Worm (Caenorhabditis elegans) whole organism, L1 larva: Measurements from ENCODE around the gene K01D12.15.
"Not testable (repeated sequence)": the region's sequence is repeated elsewhere in the genome, so short reads cannot be mapped to it uniquely, and the experiment has no call there.

Experiments
- C34B4.2 ChIP-seq: sonication (generic microtip); optimal IDR thresholded peaks from 2 replicates; lab custom pipeline; 2017; ENCODE audit warnings: mild to moderate bottlenecking, missing genetic modification characterization, missing compliant biosample characterization
- ama-1 ChIP-seq: fragments of 150-350 bp; optimal IDR thresholded peaks from 2 replicates; lab custom pipeline; 2014
- blmp-1 ChIP-seq: fragments of 150-350 bp; optimal IDR thresholded peaks from 2 replicates; lab custom pipeline; 2014; ENCODE audit warnings: missing biosample characterization, missing genetic modification characterization
- ceh-63 ChIP-seq: fragments of 200-800 bp; sonication (Bioruptor generic); optimal IDR thresholded peaks from 2 replicates; lab custom pipeline; 2018; ENCODE audit warnings: mild to moderate bottlenecking, missing genetic modification characterization, missing compliant biosample characterization
- ceh-88 ChIP-seq: fragments of 200-800 bp; sonication (Bioruptor generic); IDR thresholded peaks from 2 replicates; pipeline ENCODE4 v1.3.6; 2022; ENCODE audit warnings: missing genetic modification characterization, missing compliant biosample characterization
- ces-1 ChIP-seq: fragments of 150-350 bp; optimal IDR thresholded peaks from 2 replicates; lab custom pipeline; 2014; ENCODE audit warnings: missing biosample characterization, missing genetic modification reagents, missing genetic modification characterization
- efl-1 ChIP-seq, 4 experiments: fragments of 150-350 bp; optimal IDR thresholded peaks in 3 of 4; peaks in 1 of 4; 1 replicate in 1 of 4; 2 replicates in 3 of 4; lab custom pipeline; 2014; ENCODE audit warnings: missing biosample characterization in 2 of 4, missing genetic modification characterization in 2 of 4, missing genetic modification reagents in 2 of 4
- egl-13 ChIP-seq: sonication (generic microtip); optimal IDR thresholded peaks from 2 replicates; lab custom pipeline; 2016; ENCODE audit warnings: missing genotype, missing genetic modification reagents, missing genetic modification characterization, missing compliant biosample characterization
- egl-27 ChIP-seq, 2 experiments: fragments of 150-350 bp in 1 of 2; sonication (generic microtip); optimal IDR thresholded peaks; 3 replicates each; lab custom pipeline; 2017 to 2018; ENCODE audit warnings: missing biosample characterization in 2 of 2, missing genetic modification characterization in 2 of 2, missing genetic modification reagents in 2 of 2
- elt-2 ChIP-seq: sonication (generic microtip); optimal IDR thresholded peaks from 2 replicates; lab custom pipeline; 2016; ENCODE audit warnings: missing genetic modification characterization, mild to moderate bottlenecking, inconsistent platforms, missing compliant biosample characterization, missing genetic modification reagents
- elt-3 ChIP-seq, 6 experiments: fragments of 150-350 bp in 1 of 6; sonication (generic microtip); optimal IDR thresholded peaks; 2 replicates each; lab custom pipeline; 2017 to 2018; ENCODE audit warnings: missing biosample characterization in 6 of 6, missing genetic modification characterization in 6 of 6, inconsistent platforms in 1 of 6
- fkh-4 ChIP-seq: sonication (generic microtip); optimal IDR thresholded peaks from 2 replicates; lab custom pipeline; 2016; ENCODE audit warnings: missing compliant biosample characterization, missing genetic modification characterization, borderline replicate concordance
- fkh-8 ChIP-seq: sonication (generic microtip); optimal IDR thresholded peaks from 2 replicates; lab custom pipeline; 2016; ENCODE audit warnings: mild to moderate bottlenecking, missing genetic modification characterization, missing compliant biosample characterization
- fos-1 ChIP-seq: fragments of 150-350 bp; optimal IDR thresholded peaks from 2 replicates; lab custom pipeline; 2014; ENCODE audit warnings: missing biosample characterization, missing genetic modification characterization
- irx-1 ChIP-seq: sonication (generic microtip); optimal IDR thresholded peaks from 2 replicates; lab custom pipeline; 2016; ENCODE audit warnings: missing genetic modification characterization, missing compliant biosample characterization
- jun-1 ChIP-seq: fragments of 150-350 bp; optimal IDR thresholded peaks from 2 replicates; lab custom pipeline; 2014; ENCODE audit warnings: missing biosample characterization, missing genetic modification reagents, missing genetic modification characterization
- lin-14 ChIP-seq: fragments of 200-800 bp; sonication (Bioruptor generic); optimal IDR thresholded peaks from 2 replicates; lab custom pipeline; 2018; ENCODE audit warnings: mild to moderate bottlenecking, missing genetic modification characterization, moderate library complexity, missing compliant biosample characterization
- lin-39 ChIP-seq: fragments of 150-350 bp; optimal IDR thresholded peaks from 2 replicates; lab custom pipeline; 2014; ENCODE audit warnings: missing biosample characterization, missing genetic modification reagents, missing genetic modification characterization
- lsy-2 ChIP-seq, 2 experiments: fragments of 150-350 bp; optimal IDR thresholded peaks; 2 replicates each; lab custom pipeline; 2014; ENCODE audit warnings: missing biosample characterization in 2 of 2, missing genetic modification characterization in 2 of 2
- mdl-1 ChIP-seq, 2 experiments: fragments of 150-350 bp; optimal IDR thresholded peaks; 2 replicates each; lab custom pipeline; 2014 to 2017; ENCODE audit warnings: missing biosample characterization in 2 of 2, missing genetic modification characterization in 2 of 2, inconsistent platforms in 1 of 2
- mep-1 ChIP-seq: fragments of 150-350 bp; optimal IDR thresholded peaks from 2 replicates; lab custom pipeline; 2014; ENCODE audit warnings: missing biosample characterization, missing genetic modification characterization
- nhr-28 ChIP-seq: fragments of 150-350 bp; optimal IDR thresholded peaks from 2 replicates; lab custom pipeline; 2014; ENCODE audit warnings: missing biosample characterization, missing genetic modification characterization
- nhr-47 ChIP-seq: sonication (generic microtip); optimal IDR thresholded peaks from 2 replicates; lab custom pipeline; 2016; ENCODE audit warnings: mild to moderate bottlenecking, missing genetic modification characterization, moderate library complexity, missing compliant biosample characterization
- nhr-71 ChIP-seq: sonication (generic microtip); optimal IDR thresholded peaks from 2 replicates; lab custom pipeline; 2016; ENCODE audit warnings: mild to moderate bottlenecking, missing genetic modification characterization, moderate library complexity, missing compliant biosample characterization
- nhr-76 ChIP-seq: sonication (generic microtip); optimal IDR thresholded peaks from 2 replicates; lab custom pipeline; 2017; ENCODE audit warnings: missing biosample characterization, missing genetic modification characterization
- nhr-84 ChIP-seq: sonication (generic microtip); optimal IDR thresholded peaks from 2 replicates; lab custom pipeline; 2017; ENCODE audit warnings: missing biosample characterization, missing genetic modification characterization
- nhr-85 ChIP-seq: sonication (generic microtip); peaks from one replicate; lab custom pipeline; 2016; ENCODE audit warnings: missing genetic modification characterization, inconsistent platforms, missing compliant biosample characterization
- nhr-90 ChIP-seq: sonication (generic microtip); optimal IDR thresholded peaks from 2 replicates; lab custom pipeline; 2016; ENCODE audit warnings: mild to moderate bottlenecking, missing genetic modification characterization, missing compliant biosample characterization; ENCODE audit not compliant: poor library complexity
- pax-3 ChIP-seq: fragments of 200-800 bp; sonication (Bioruptor generic); optimal IDR thresholded peaks from 2 replicates; lab custom pipeline; 2018; ENCODE audit warnings: mild to moderate bottlenecking, missing genetic modification characterization, moderate library complexity, missing compliant biosample characterization
- pqm-1 ChIP-seq: sonication (generic microtip); optimal IDR thresholded peaks from 3 replicates; lab custom pipeline; 2017; ENCODE audit warnings: missing biosample characterization, missing genetic modification characterization
- rnt-1 ChIP-seq: sonication (generic microtip); optimal IDR thresholded peaks from 2 replicates; lab custom pipeline; 2016; ENCODE audit warnings: mild to moderate bottlenecking, missing genetic modification characterization, moderate library complexity, missing compliant biosample characterization
- snu-23 ChIP-seq: sonication (generic microtip); optimal IDR thresholded peaks from 2 replicates; lab custom pipeline; 2016; ENCODE audit warnings: missing genetic modification characterization, missing compliant biosample characterization
- sox-4 ChIP-seq: sonication (generic microtip); optimal IDR thresholded peaks from 2 replicates; lab custom pipeline; 2016; ENCODE audit warnings: missing genetic modification characterization, missing compliant biosample characterization
- swsn-7 ChIP-seq: sonication (generic microtip); optimal IDR thresholded peaks from 2 replicates; lab custom pipeline; 2016; ENCODE audit warnings: missing genetic modification characterization, missing compliant biosample characterization
- tbx-2 ChIP-seq: sonication (generic microtip); optimal IDR thresholded peaks from 2 replicates; lab custom pipeline; 2016; ENCODE audit warnings: missing genetic modification characterization, missing compliant biosample characterization
- tlp-1 ChIP-seq: fragments of 150-350 bp; optimal IDR thresholded peaks from 2 replicates; lab custom pipeline; 2014; ENCODE audit warnings: missing biosample characterization, missing genetic modification characterization
- vab-15 ChIP-seq: sonication (generic microtip); optimal IDR thresholded peaks from 2 replicates; lab custom pipeline; 2017; ENCODE audit warnings: missing genotype, mild to moderate bottlenecking, missing genetic modification characterization, missing compliant biosample characterization
- xbp-1 ChIP-seq: sonication (generic microtip); optimal IDR thresholded peaks from 2 replicates; lab custom pipeline; 2016; ENCODE audit warnings: missing genetic modification characterization, missing compliant biosample characterization
- zag-1 ChIP-seq: fragments of 150-350 bp; optimal IDR thresholded peaks from 2 replicates; lab custom pipeline; 2014; ENCODE audit warnings: missing biosample characterization, missing genetic modification characterization
- ztf-4 ChIP-seq: fragments of 150-350 bp; optimal IDR thresholded peaks from 2 replicates; lab custom pipeline; 2014; ENCODE audit warnings: missing biosample characterization, missing genetic modification characterization

The K01D12.15 gene

DNA sequence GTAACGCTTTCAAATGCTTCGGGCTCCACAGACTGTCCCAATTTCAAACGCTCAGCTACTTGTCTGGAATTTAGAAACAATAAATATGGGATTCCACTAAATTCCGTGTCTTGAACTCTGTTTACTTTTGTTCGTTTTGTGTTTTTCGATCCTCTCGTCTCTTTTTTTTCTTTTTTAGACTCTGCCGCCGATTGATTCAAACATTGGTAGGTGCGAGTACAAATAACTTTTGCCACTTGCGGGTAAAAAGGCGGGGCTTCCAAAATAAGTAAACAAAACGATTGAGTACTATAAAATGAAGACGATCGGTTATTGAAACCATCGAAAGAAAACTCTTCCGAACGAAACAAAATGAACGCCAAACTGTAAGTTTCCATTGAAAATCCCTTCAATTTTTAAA, 21.1 kb upstream of the K01D12.15 start, which contains the start of gene fipr-2:
Gene fipr-2 (plus strand): TSS at position 245 of the 400 bp plus-strand sequence.
- TF ChIP-seq zag-1 (tag; lab: Kevin White, UChicago) (no peak), efl-1 (optimal IDR thresholded peaks at IDR 0.05; lab: Kevin White, UChicago) (no peak), efl-1 (GFP tag; optimal IDR thresholded peaks at IDR 0.05 in 1 of 2; lab: Kevin White, UChicago) (peak in 1 of 2 experiments; percentile 90), tlp-1 (tag; lab: Kevin White, UChicago) (no peak), fkh-4 (tag; lab: Kevin White, UChicago) (no peak)

DNA sequence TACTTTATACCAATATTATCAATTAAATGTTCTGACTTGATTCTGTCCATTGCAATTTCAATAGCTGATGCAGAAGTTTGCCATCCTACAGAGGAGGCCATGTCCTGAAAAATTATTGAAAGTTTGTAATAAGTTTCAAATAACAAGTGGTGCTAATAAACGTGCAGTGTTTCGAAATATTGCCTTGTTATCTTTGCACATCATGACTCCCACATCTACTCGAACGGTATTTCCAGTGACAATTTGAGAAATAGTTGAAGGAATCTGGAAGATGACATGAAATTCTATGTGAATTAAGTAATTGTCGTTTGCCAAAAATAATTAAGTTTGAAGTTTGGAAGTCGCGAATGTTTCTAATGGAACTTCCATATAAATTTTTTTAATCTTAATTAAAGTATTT, 16.8 kb upstream of the K01D12.15 start, which contains the start of gene gcy-13:
Gene gcy-13 (minus strand): TSS at position 101 of the 400 bp plus-strand sequence.
- TF ChIP-seq fkh-4 (tag; lab: Kevin White, UChicago), result no peak
- TF ChIP-seq ama-1 (lab: Kevin White, UChicago), result no peak
- no peak for TF ChIP-seq nhr-76 (tag; lab: Kevin White, UChicago)
- no peak for TF ChIP-seq nhr-84 (tag; lab: Kevin White, UChicago)
- TF ChIP-seq zag-1 (tag; lab: Kevin White, UChicago), result no peak
- no peak for TF ChIP-seq C34B4.2 (tag; lab: Kevin White, UChicago)
- TF ChIP-seq xbp-1 (tag; lab: Kevin White, UChicago), result no peak
- TF ChIP-seq ceh-88 (GFP tag; lab: Robert Waterston, UW), result no peak
- no peak for TF ChIP-seq ztf-4 (tag; lab: Kevin White, UChicago)
- TF ChIP-seq jun-1 (tag; lab: Kevin White, UChicago), result no peak
- TF ChIP-seq sox-4, result no peak
- no peak for TF ChIP-seq nhr-47 (tag; lab: Kevin White, UChicago)
- no peak for TF ChIP-seq lin-39 (tag; lab: Kevin White, UChicago)
- TF ChIP-seq tbx-2 (tag; lab: Kevin White, UChicago), result no peak
- no peak for TF ChIP-seq rnt-1 (tag; lab: Kevin White, UChicago)
- TF ChIP-seq elt-2 (tag; lab: Kevin White, UChicago), result no peak
- no peak for TF ChIP-seq nhr-71 (tag; lab: Kevin White, UChicago)
- no peak for TF ChIP-seq nhr-90 (tag; lab: Kevin White, UChicago)
- no peak for TF ChIP-seq pqm-1 (tag; lab: Kevin White, UChicago)

ce11 chrV:12371386-12371785, 14.9 kb upstream of the K01D12.15 start, which contains the start of gene F23H12.7:
TSS of gene F23H12.7 (plus strand) at chrV:12371686.
- TF ChIP-seq fkh-8 (tag; lab: Kevin White, UChicago), result no peak
- no peak for TF ChIP-seq pax-3 (tag; lab: Kevin White, UChicago)
- no peak for TF ChIP-seq blmp-1 (tag; lab: Kevin White, UChicago)
- TF ChIP-seq mdl-1 (tag; optimal IDR thresholded peaks at IDR 0.05; lab: Kevin White, UChicago), result no peak
- TF ChIP-seq mep-1 (tag; lab: Kevin White, UChicago), result no peak
- no peak for TF ChIP-seq vab-15
- no peak for TF ChIP-seq irx-1
- TF ChIP-seq elt-3 (tag; optimal IDR thresholded peaks at IDR 0.05; lab: Kevin White, UChicago), result no peak
- TF ChIP-seq tbx-2 (tag; lab: Kevin White, UChicago), result no peak
- TF ChIP-seq ceh-63, result no peak

- not testable (repeated sequence) for TF ChIP-seq snu-23 (GFP tag; lab: Kevin White, UChicago); nhr-76 (tag; lab: Kevin White, UChicago); swsn-7 (tag; lab: Kevin White, UChicago)
- TF ChIP-seq, all 84 proteins: peak for 0; not testable (repeated sequence) for 84
These were observed 12.0 kb upstream of the K01D12.15 start, which contains the start of gene F23H12.10 for ce11 chrV:12374252-12374651. TSS of gene F23H12.10 (minus strand) at chrV:12374263.

- TF ChIP-seq egl-13 (tag; lab: Kevin White, UChicago), result no peak
- TF ChIP-seq nhr-28 (tag; lab: Kevin White, UChicago), result no peak
- no peak for TF ChIP-seq lin-14 (GFP tag; lab: Kevin White, UChicago)
- no peak for TF ChIP-seq ces-1 (GFP tag; lab: Kevin White, UChicago)
- no peak for TF ChIP-seq ama-1 (lab: Kevin White, UChicago)
- no peak for TF ChIP-seq nhr-90 (tag; lab: Kevin White, UChicago)
- TF ChIP-seq pqm-1 (tag; lab: Kevin White, UChicago), result no peak
- TF ChIP-seq egl-27 (tag; optimal IDR thresholded peaks at IDR 0.05; lab: Kevin White, UChicago), result no peak
- TF ChIP-seq nhr-85 (tag; lab: Kevin White, UChicago), result no peak
- TF ChIP-seq lsy-2 (tag; optimal IDR thresholded peaks at IDR 0.05; lab: Kevin White, UChicago), result no peak
- TF ChIP-seq fos-1, result no peak
These were observed 9.0 kb upstream of the K01D12.15 start, which contains the start of gene K01D12.1 for ce11 chrV:12377256-12377655. TSS of gene K01D12.1 (plus strand) at chrV:12377556.
